Worm (Caenorhabditis elegans): ENCODE measurements around the gene hse-5.

DNA sequence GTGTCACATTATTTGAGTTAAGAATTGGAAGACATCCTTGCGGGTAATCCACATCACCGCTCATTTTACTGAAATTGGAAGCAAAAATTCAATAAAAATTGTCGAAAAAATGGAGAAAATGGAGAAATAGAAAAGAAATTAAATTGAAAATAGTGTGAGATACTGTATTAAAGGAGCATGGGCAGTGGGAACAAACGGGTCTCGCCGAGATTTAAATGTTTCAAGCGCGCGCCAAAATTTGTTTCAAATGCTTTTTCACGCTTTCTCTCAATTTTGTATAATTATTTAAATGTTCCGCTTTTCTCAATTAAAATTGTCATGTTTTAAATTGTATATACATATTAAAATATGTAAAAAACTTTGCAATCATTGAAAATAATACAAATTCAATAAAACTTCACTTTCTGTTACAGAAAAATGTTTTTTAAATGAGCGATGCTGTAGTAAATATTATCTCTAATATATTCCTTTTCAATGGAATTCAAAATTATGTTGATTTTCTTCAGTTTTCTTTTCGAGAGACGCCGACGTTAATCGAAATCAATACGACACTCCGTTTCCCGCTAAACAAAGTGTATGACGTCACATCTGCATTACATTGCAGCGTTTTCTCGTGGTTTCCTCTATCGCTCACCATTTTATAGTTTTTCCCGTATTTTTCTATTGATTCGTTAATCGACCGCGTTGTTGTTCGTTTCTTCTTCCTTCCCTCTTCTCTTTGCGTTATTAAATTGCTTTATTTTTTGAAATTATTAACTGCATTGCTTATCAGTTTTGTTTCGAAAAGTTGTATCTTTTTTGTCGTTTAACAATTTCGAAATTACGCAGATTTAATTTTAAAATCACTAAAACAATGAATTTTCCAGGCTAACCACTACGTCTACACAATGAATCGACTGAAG lies 31.8 kb upstream of the hse-5 start, which contains the start of the genes evl-14 and dcn-1:
- TF ChIP-seq lir-3 (tag; optimal IDR thresholded peaks at IDR 0.05) (no peak), dve-1 (tag; optimal IDR thresholded peaks at IDR 0.05; ENCODE audit: insufficient read depth) (peak; percentile 92), gei-8 (GFP tag; optimal IDR thresholded peaks at IDR 0.05) (no peak), nhr-76 (tag; optimal IDR thresholded peaks at IDR 0.05) (no peak), pqm-1 (tag; optimal IDR thresholded peaks at IDR 0.05) (no peak), skn-1 (tag; optimal IDR thresholded peaks at IDR 0.05) (no peak), unc-62 (GFP tag; optimal IDR thresholded peaks at IDR 0.05 in 1 of 2) (no peak), unc-62 (tag; optimal IDR thresholded peaks at IDR 0.05) (no peak), hmg-1.1 (GFP tag; IDR thresholded peaks at IDR 0.05) (no peak), nhr-28 (tag; optimal IDR thresholded peaks at IDR 0.05) (peak; percentile 69), egl-27 (tag; optimal IDR thresholded peaks at IDR 0.05) (no peak), lin-15B (tag; optimal IDR thresholded peaks at IDR 0.05) (no peak), F10B5.3 (tag; optimal IDR thresholded peaks at IDR 0.05) (no peak), ZK546.5 (tag; optimal IDR thresholded peaks at IDR 0.05) (no peak)
